Fruit fly (Drosophila melanogaster) whole organism, embryonic: Measurements from ENCODE around the gene CG15431.
A peak's percentile ranks its signal among the peaks of the same experiment; 100 is the strongest.

Experiments used
- Awh ChIP-seq: fragments of 200-800 bp; sonication (Bioruptor generic); IDR thresholded peaks from 2 replicates; pipeline ENCODE4, ENCODE4 v1.3.6; 2022; ENCODE audit warnings: missing biosample characterization, missing genetic modification characterization
- CG10462 ChIP-seq: fragments of 200-800 bp; sonication (Bioruptor generic); optimal IDR thresholded peaks from 2 replicates; lab custom pipeline; 2016; ENCODE audit warnings: missing biosample characterization, missing genetic modification characterization
- CG11504 ChIP-seq: fragments of 200-800 bp; sonication (Bioruptor generic); optimal IDR thresholded peaks from 3 replicates; lab custom pipeline; 2019; ENCODE audit warnings: missing biosample characterization, mild to moderate bottlenecking, missing genetic modification characterization, moderate library complexity
- CG13287 ChIP-seq: fragments of 200-800 bp; sonication (Bioruptor generic); IDR thresholded peaks from 2 replicates; pipeline ENCODE4 v1.3.6; 2022; ENCODE audit warnings: missing biosample characterization, missing genetic modification characterization; ENCODE audit not compliant: partially characterized antibody
- CG13894 ChIP-seq: fragments of 200-800 bp; sonication (Bioruptor generic); optimal IDR thresholded peaks from 3 replicates; lab custom pipeline; 2018; ENCODE audit warnings: missing biosample characterization, mild to moderate bottlenecking, missing genetic modification characterization, moderate library complexity
- CG1647 ChIP-seq: fragments of 200-800 bp; sonication (Bioruptor generic); optimal IDR thresholded peaks from 3 replicates; lab custom pipeline; 2016; ENCODE audit warnings: missing biosample characterization, missing genetic modification characterization
- CG17328 ChIP-seq: fragments of 200-800 bp; sonication (Bioruptor generic); IDR thresholded peaks from 2 replicates; pipeline ENCODE4 v1.3.6; 2022; ENCODE audit warnings: missing biosample characterization, missing genetic modification characterization
- CG32532 ChIP-seq: fragments of 200-800 bp; sonication (Bioruptor generic); IDR thresholded peaks from 2 replicates; pipeline ENCODE4 v1.3.6; 2022; ENCODE audit warnings: missing biosample characterization, missing genetic modification characterization
- CG3847 ChIP-seq: fragments of 200-800 bp; sonication (Bioruptor generic); IDR thresholded peaks from 2 replicates; pipeline ENCODE4 v1.3.6; 2022; ENCODE audit warnings: missing biosample characterization, missing genetic modification characterization
- CG4617 ChIP-seq: fragments of 200-800 bp; sonication (Bioruptor generic); optimal IDR thresholded peaks from 3 replicates; lab custom pipeline; 2016; ENCODE audit warnings: missing biosample characterization, missing genetic modification characterization, borderline replicate concordance
- CG6175 ChIP-seq: fragments of 200-800 bp; sonication (Bioruptor generic); IDR thresholded peaks from 3 replicates; pipeline ENCODE4 v1.3.6; 2022; ENCODE audit warnings: missing biosample characterization, missing genetic modification characterization
- CG7271 ChIP-seq: fragments of 200-800 bp; sonication (Bioruptor generic); optimal IDR thresholded peaks from 2 replicates; lab custom pipeline; 2018; ENCODE audit warnings: missing biosample characterization, mild to moderate bottlenecking, missing genetic modification characterization, moderate library complexity
- CG8290 ChIP-seq, 3 experiments: fragments of 200-800 bp; sonication (Bioruptor generic); optimal IDR thresholded peaks; 2 replicates each; lab custom pipeline; 2016 to 2019; ENCODE audit warnings: missing biosample characterization in 3 of 3, missing genetic modification characterization in 3 of 3, mild to moderate bottlenecking in 2 of 3, moderate library complexity in 1 of 3
- CoRest ChIP-seq: fragments of 200-800 bp; sonication (Bioruptor generic); optimal IDR thresholded peaks from 3 replicates; lab custom pipeline; 2018; ENCODE audit warnings: missing biosample characterization, mild to moderate bottlenecking, missing genetic modification characterization, moderate library complexity
- Dll ChIP-seq: fragments of 200-800 bp; sonication (Bioruptor generic); IDR thresholded peaks from 4 replicates; pipeline ENCODE4 v1.3.6; 2022; ENCODE audit warnings: missing biosample characterization, missing genetic modification characterization; ENCODE audit not compliant: partially characterized antibody
- Ets97D ChIP-seq: fragments of 200-800 bp; sonication (Bioruptor generic); optimal IDR thresholded peaks from 3 replicates; lab custom pipeline; 2016; ENCODE audit warnings: missing biosample characterization, missing genetic modification characterization
- H15 ChIP-seq: fragments of 200-800 bp; sonication (Bioruptor generic); IDR thresholded peaks from 3 replicates; pipeline ENCODE4 v1.3.6; 2022; ENCODE audit warnings: missing biosample characterization, missing genetic modification characterization
- Hr39 ChIP-seq: fragments of >200 bp; optimal IDR thresholded peaks from 2 replicates; lab custom pipeline; 2017
- Hr78 ChIP-seq, 2 experiments: fragments of 200-800 bp in 1 of 2; fragments of >200 bp in 1 of 2; sonication (Bioruptor generic) in 1 of 2; optimal IDR thresholded peaks; 2 replicates each; lab custom pipeline; 2017 to 2019; ENCODE audit warnings: missing biosample characterization in 2 of 2, missing genetic modification characterization in 2 of 2, mild to moderate bottlenecking in 1 of 2, moderate library complexity in 1 of 2
- Hsf ChIP-seq: fragments of 200-800 bp; sonication (Bioruptor generic); optimal IDR thresholded peaks from 3 replicates; lab custom pipeline; 2016; ENCODE audit warnings: missing biosample characterization, missing genetic modification characterization
- Jarid2 ChIP-seq: fragments of 200-800 bp; sonication (Bioruptor generic); optimal IDR thresholded peaks from 3 replicates; lab custom pipeline; 2017; ENCODE audit warnings: mild to moderate bottlenecking, missing biosample characterization, missing genetic modification reagents, missing genetic modification characterization
- Kr ChIP-seq: fragments of 200-800 bp; sonication (Bioruptor generic); optimal IDR thresholded peaks from 2 replicates; lab custom pipeline; 2017; ENCODE audit warnings: missing biosample characterization, mild to moderate bottlenecking, missing genetic modification characterization
- Med ChIP-seq: fragments of 200-800 bp; sonication (Bioruptor generic); peaks from one replicate; lab custom pipeline; 2016; ENCODE audit warnings: missing biosample characterization, missing genetic modification characterization, mild to moderate bottlenecking, inconsistent platforms, moderate library complexity
- Mrtf ChIP-seq: fragments of 200-800 bp; sonication (Bioruptor generic); IDR thresholded peaks from 3 replicates; pipeline ENCODE4 v1.3.6; 2022; ENCODE audit warnings: missing biosample characterization, missing genetic modification characterization
- Optix ChIP-seq: fragments of 200-800 bp; sonication (Bioruptor generic); IDR thresholded peaks from 3 replicates; pipeline ENCODE4 v1.3.6; 2022; ENCODE audit warnings: missing biosample characterization, missing genetic modification characterization
- Tbp ChIP-seq: fragments of >200 bp; optimal IDR thresholded peaks from 2 replicates; lab custom pipeline; 2018; ENCODE audit warnings: missing biosample characterization, missing genetic modification characterization
- Trl ChIP-seq, 3 experiments: fragments of >200 bp in 2 of 3; fragments of 200-800 bp in 1 of 3; sonication (Bioruptor generic) in 1 of 3; optimal IDR thresholded peaks; 2 replicates in 1 of 3; 3 replicates in 2 of 3; lab custom pipeline; 2016 to 2017; ENCODE audit warnings: missing biosample characterization in 1 of 3, missing genetic modification characterization in 1 of 3
- cg ChIP-seq: fragments of 200-800 bp; sonication (Bioruptor generic); optimal IDR thresholded peaks from 3 replicates; lab custom pipeline; 2019; ENCODE audit warnings: missing biosample characterization, mild to moderate bottlenecking, missing genetic modification characterization, moderate library complexity
- chinmo ChIP-seq: fragments of 200-800 bp; sonication (Bioruptor generic); IDR thresholded peaks from 4 replicates; pipeline ENCODE4 v1.3.6; 2022; ENCODE audit warnings: missing biosample characterization, missing genetic modification characterization; ENCODE audit not compliant: partially characterized antibody
- ci ChIP-seq: fragments of 200-800 bp; sonication (Bioruptor generic); IDR thresholded peaks from 3 replicates; pipeline ENCODE4 v1.3.6; 2022; ENCODE audit warnings: missing biosample characterization, missing genetic modification characterization
- cwo ChIP-seq: fragments of 200-800 bp; sonication (Bioruptor generic); optimal IDR thresholded peaks from 3 replicates; lab custom pipeline; 2017; ENCODE audit warnings: missing biosample characterization, missing genetic modification characterization, mild to moderate bottlenecking, moderate library complexity, missing genetic modification reagents
- esg ChIP-seq: fragments of 200-800 bp; sonication (Bioruptor generic); conservative IDR thresholded peaks from 2 replicates; pipeline ENCODE4 v1.3.6; 2022; ENCODE audit warnings: missing biosample characterization, missing genetic modification characterization
- exex ChIP-seq: fragments of 200-800 bp; sonication (Bioruptor generic); optimal IDR thresholded peaks from 4 replicates; lab custom pipeline; 2018; ENCODE audit warnings: missing biosample characterization, mild to moderate bottlenecking, missing genetic modification characterization, moderate library complexity
- grn ChIP-seq: fragments of 200-800 bp; sonication (Bioruptor generic); optimal IDR thresholded peaks from 3 replicates; lab custom pipeline; 2017; ENCODE audit warnings: missing biosample characterization, missing genetic modification characterization
- gsb ChIP-seq: fragments of 200-800 bp; sonication (Bioruptor generic); IDR thresholded peaks from 2 replicates; pipeline ENCODE4 v1.3.6; 2022; ENCODE audit warnings: missing biosample characterization, missing genetic modification characterization
- ind ChIP-seq: fragments of 200-800 bp; sonication (Bioruptor generic); optimal IDR thresholded peaks from 3 replicates; lab custom pipeline; 2016; ENCODE audit warnings: missing biosample characterization, missing genetic modification characterization
- mirr ChIP-seq: fragments of 200-800 bp; sonication (Bioruptor generic); optimal IDR thresholded peaks from 3 replicates; lab custom pipeline; 2018; ENCODE audit warnings: missing biosample characterization, mild to moderate bottlenecking, missing genetic modification characterization
- nerfin-1 ChIP-seq: fragments of 200-800 bp; sonication (Bioruptor generic); optimal IDR thresholded peaks from 3 replicates; lab custom pipeline; 2019; ENCODE audit warnings: missing biosample characterization, mild to moderate bottlenecking, missing genetic modification characterization, moderate library complexity
- ranshi ChIP-seq: fragments of 200-800 bp; sonication (Bioruptor generic); IDR thresholded peaks from 2 replicates; pipeline ENCODE4 v1.3.6; 2022; ENCODE audit warnings: missing biosample characterization, missing genetic modification characterization
- rib ChIP-seq: fragments of 200-800 bp; sonication (Bioruptor generic); IDR thresholded peaks from 2 replicates; pipeline ENCODE4 v1.3.6; 2022; ENCODE audit warnings: missing biosample characterization, missing genetic modification characterization
- sc ChIP-seq, 3 experiments: fragments of >200 bp in 2 of 3; fragments of 200-800 bp in 1 of 3; sonication (Bioruptor generic) in 1 of 3; optimal IDR thresholded peaks; 2 replicates in 2 of 3; 3 replicates in 1 of 3; lab custom pipeline; 2017; ENCODE audit warnings: mild to moderate bottlenecking in 1 of 3, missing biosample characterization in 1 of 3, missing genetic modification characterization in 1 of 3, missing genetic modification reagents in 1 of 3
- sd ChIP-seq: fragments of 200-800 bp; sonication (Bioruptor generic); optimal IDR thresholded peaks from 3 replicates; lab custom pipeline; 2018; ENCODE audit warnings: missing biosample characterization, mild to moderate bottlenecking, missing genetic modification characterization, moderate library complexity
- sens-2 ChIP-seq: fragments of 200-800 bp; sonication (Bioruptor generic); IDR thresholded peaks from 2 replicates; pipeline ENCODE4 v1.3.6; 2022; ENCODE audit warnings: missing biosample characterization, missing genetic modification characterization
- slou ChIP-seq: fragments of 200-800 bp; sonication (Bioruptor generic); optimal IDR thresholded peaks from 3 replicates; lab custom pipeline; 2016; ENCODE audit warnings: missing biosample characterization, missing genetic modification characterization
- so ChIP-seq: fragments of 200-800 bp; sonication (Bioruptor generic); IDR thresholded peaks from 3 replicates; pipeline ENCODE4 v1.3.6; 2022; ENCODE audit warnings: missing biosample characterization, missing genetic modification characterization
- sob ChIP-seq: fragments of 200-800 bp; sonication (Bioruptor generic); IDR thresholded peaks from 2 replicates; pipeline ENCODE4 v1.3.6; 2022; ENCODE audit warnings: missing biosample characterization, missing genetic modification characterization
- zfh1 ChIP-seq: fragments of 200-800 bp; sonication (Bioruptor generic); IDR thresholded peaks from 3 replicates; pipeline ENCODE4 v1.3.6; 2022; ENCODE audit warnings: missing biosample characterization, missing genetic modification characterization

CG15431 gene

dm6 chr2L:4477978-4478377 lies 36.9 kb upstream of the CG15431 start:
- TF ChIP-seq CG10462 (GFP tag; lab: Kevin White, UChicago) (no peak), ranshi (GFP tag; lab: Robert Waterston, UW) (no peak), H15 (GFP tag; lab: Robert Waterston, UW) (0 out of 3 replicates have a peak, but pooled peaks have one; percentile 25), Ets97D (GFP tag; lab: Kevin White, UChicago) (peak; percentile 72), Med (GFP tag; lab: Kevin White, UChicago) (peak; percentile 34), CG3847 (GFP tag; lab: Robert Waterston, UW) (no peak), sens-2 (0 out of 2 replicates have a peak, but pooled peaks have one; percentile 22), CG7271 (tag; lab: Kevin White, UChicago) (peak; percentile 74), CG4617 (no peak), Tbp (GFP tag; lab: Kevin White, UChicago) (no peak), CG13287 (GFP tag; lab: Robert Waterston, UW) (no peak), CG17328 (GFP tag; lab: Robert Waterston, UW) (0 out of 2 replicates have a peak, but pooled peaks have one; percentile 21), Hsf (GFP tag; lab: Kevin White, UChicago) (no peak), ind (GFP tag; lab: Kevin White, UChicago) (no peak), CoRest (tag; lab: Kevin White, UChicago) (no peak), nerfin-1 (no peak), CG8290 (GFP tag; optimal IDR thresholded peaks at IDR 0.05; lab: Kevin White, UChicago) (no peak), CG8290 (tag; optimal IDR thresholded peaks at IDR 0.05; lab: Kevin White, UChicago) (peak in 1 of 2 experiments; percentile 19), sob (no peak), ci (GFP tag; lab: Robert Waterston, UW) (peak; percentile 62; the same call in 2 of the 3 replicates), Kr (GFP tag; lab: Kevin White, UChicago) (no peak), CG1647 (GFP tag; lab: Kevin White, UChicago) (no peak), CG11504 (tag; lab: Kevin White, UChicago) (no peak)
- TF ChIP-seq, all 482 proteins: peak for 8

- TF ChIP-seq mirr (GFP tag; lab: Kevin White, UChicago) (peak; percentile 63), CG17328 (GFP tag; lab: Robert Waterston, UW) (no peak), zfh1 (GFP tag; lab: Robert Waterston, UW) (0 out of 3 replicates have a peak, but pooled peaks have one; percentile 17), cg (GFP tag; lab: Kevin White, UChicago) (peak; percentile 50), CG10462 (GFP tag; lab: Kevin White, UChicago) (no peak), Hr39 (lab: Kevin White, UChicago) (no peak), sc (optimal IDR thresholded peaks at IDR 0.05; lab: Kevin White, UChicago) (no peak), sc (GFP tag; optimal IDR thresholded peaks at IDR 0.05; lab: Kevin White, UChicago) (no peak), rib (peak; percentile 54; the same call in 1 of the 2 replicates), CG6175 (peak; percentile 95), esg (GFP tag; lab: Robert Waterston, UW) (no peak), CG32532 (peak; percentile 22; the same call in 1 of the 2 replicates), Hr78 (GFP tag; optimal IDR thresholded peaks at IDR 0.05; lab: Kevin White, UChicago) (peak in 1 of 2 experiments; percentile 4), Trl (optimal IDR thresholded peaks at IDR 0.05; lab: Kevin White, UChicago) (peak; percentile 32 to 50), Trl (GFP tag; optimal IDR thresholded peaks at IDR 0.05; lab: Kevin White, UChicago) (no peak), Optix (no peak), sd (tag; lab: Kevin White, UChicago) (peak; percentile 77), CG13894 (peak; percentile 98), gsb (GFP tag; lab: Robert Waterston, UW) (no peak), grn (peak; percentile 81), Awh (GFP tag; lab: Robert Waterston, UW) (no peak), chinmo (GFP tag; lab: Robert Waterston, UW) (0 out of 4 replicates have a peak, but pooled peaks have one; percentile 62), cwo (GFP tag; lab: Kevin White, UChicago) (peak; percentile 64), slou (no peak), Mrtf (GFP tag; lab: Robert Waterston, UW) (no peak), Jarid2 (peak; percentile 56), Dll (GFP tag; lab: Robert Waterston, UW) (0 out of 4 replicates have a peak, but pooled peaks have one; percentile 12), so (0 out of 3 replicates have a peak, but pooled peaks have one; percentile 23), exex (tag; lab: Kevin White, UChicago) (peak; percentile 71)
These were observed 35.7 kb upstream of the CG15431 start, which contains the start of gene ine for dm6 chr2L:4476672-4477273. Gene ine (minus strand): TSS chr2L:4477022.
